Worm (Caenorhabditis elegans) whole organism, L4 larva: ENCODE measurements around the gene dpy-10.

Experiments used
- F10B5.3 ChIP-seq: sonication (generic microtip); optimal IDR thresholded peaks from 2 replicates; lab custom pipeline; 2016; ENCODE audit warnings: mild to moderate bottlenecking, missing genetic modification characterization, missing compliant biosample characterization
- F44E2.7 ChIP-seq: fragments of 200-800 bp; sonication (Bioruptor generic); IDR thresholded peaks from 2 replicates; pipeline ENCODE4 v2.1.2; 2022; ENCODE audit warnings: missing genetic modification characterization, missing compliant biosample characterization
- Y48G9A.11 ChIP-seq: fragments of 200-800 bp; sonication (Bioruptor generic); IDR thresholded peaks from 2 replicates; pipeline ENCODE4 v1.3.6; 2022; ENCODE audit warnings: missing genetic modification reagents, missing genetic modification characterization, missing compliant biosample characterization
- aha-1 ChIP-seq: fragments of 150-350 bp; peaks from one replicate; lab custom pipeline; 2014; ENCODE audit warnings: missing biosample characterization, missing genetic modification characterization
- ama-1 ChIP-seq: fragments of 150-350 bp; optimal IDR thresholded peaks from 2 replicates; lab custom pipeline; 2014; ENCODE audit warnings: inconsistent platforms, mixed read lengths
- ceh-20 ChIP-seq: fragments of 200-800 bp; sonication (Bioruptor generic); IDR thresholded peaks from 2 replicates; pipeline ENCODE4 v1.3.6; 2022; ENCODE audit warnings: missing genetic modification reagents, missing genetic modification characterization, missing compliant biosample characterization
- ceh-28 ChIP-seq: fragments of 150-350 bp; optimal IDR thresholded peaks from 2 replicates; lab custom pipeline; 2014; ENCODE audit warnings: missing biosample characterization, missing genetic modification reagents, missing genetic modification characterization
- ceh-32 ChIP-seq: sonication (generic microtip); optimal IDR thresholded peaks from 2 replicates; lab custom pipeline; 2016; ENCODE audit warnings: mild to moderate bottlenecking, missing genetic modification characterization, missing compliant biosample characterization; ENCODE audit not compliant: poor library complexity
- ctbp-1 ChIP-seq: fragments of 200-800 bp; sonication (Bioruptor generic); IDR thresholded peaks from 2 replicates; pipeline ENCODE4 v1.3.6; 2022; ENCODE audit warnings: missing genetic modification reagents, missing genetic modification characterization, missing compliant biosample characterization
- daf-8 ChIP-seq: fragments of 200-800 bp; sonication (Bioruptor generic); IDR thresholded peaks from 2 replicates; pipeline ENCODE4 v1.3.6; 2022; ENCODE audit warnings: missing genetic modification characterization, missing compliant biosample characterization
- dmd-6 ChIP-seq: fragments of 200-800 bp; sonication (Bioruptor generic); IDR thresholded peaks from 2 replicates; pipeline ENCODE4 v1.3.6; 2022; ENCODE audit warnings: missing genetic modification reagents, missing genetic modification characterization, missing compliant biosample characterization
- dpl-1 ChIP-seq: fragments of 150-350 bp; optimal IDR thresholded peaks from 2 replicates; lab custom pipeline; 2014; ENCODE audit warnings: missing biosample characterization, missing genetic modification reagents, missing genetic modification characterization
- duxl-1 ChIP-seq: sonication (generic microtip); optimal IDR thresholded peaks from 2 replicates; lab custom pipeline; 2016; ENCODE audit warnings: mild to moderate bottlenecking, missing genetic modification characterization, moderate library complexity, missing compliant biosample characterization; ENCODE audit not compliant: poor library complexity
- dve-1 ChIP-seq: sonication (generic microtip); optimal IDR thresholded peaks from 2 replicates; lab custom pipeline; 2017; ENCODE audit warnings: antibody characterized with exemption, mild to moderate bottlenecking, missing genetic modification characterization, missing compliant biosample characterization; ENCODE audit not compliant: insufficient read depth
- fkh-10 ChIP-seq: fragments of 150-350 bp; optimal IDR thresholded peaks from 2 replicates; lab custom pipeline; 2014; ENCODE audit warnings: missing biosample characterization, missing genetic modification reagents, missing genetic modification characterization
- hif-1 ChIP-seq, 2 experiments: sonication (generic microtip); optimal IDR thresholded peaks; 2 replicates each; lab custom pipeline; 2016 to 2017; ENCODE audit warnings: missing compliant biosample characterization in 2 of 2, missing genetic modification characterization in 2 of 2, missing genetic modification reagents in 2 of 2, missing genotype in 2 of 2, mild to moderate bottlenecking in 1 of 2
- hlh-11 ChIP-seq: fragments of 200-800 bp; sonication (Bioruptor generic); optimal IDR thresholded peaks from 2 replicates; lab custom pipeline; 2018; ENCODE audit warnings: mild to moderate bottlenecking, missing genetic modification characterization, missing compliant biosample characterization
- lin-1 ChIP-seq: fragments of 200-800 bp; sonication (Bioruptor generic); IDR thresholded peaks from 2 replicates; pipeline ENCODE4 v1.3.6; 2022; ENCODE audit warnings: missing genetic modification reagents, missing genetic modification characterization, missing compliant biosample characterization
- lin-39 ChIP-seq: fragments of 150-350 bp; optimal IDR thresholded peaks from 2 replicates; lab custom pipeline; 2014; ENCODE audit warnings: missing biosample characterization, missing genetic modification reagents, missing genetic modification characterization
- lsy-2 ChIP-seq, 2 experiments: fragments of 150-350 bp in 1 of 2; sonication (generic microtip) in 1 of 2; optimal IDR thresholded peaks; 2 replicates each; lab custom pipeline; 2014 to 2017; ENCODE audit warnings: missing biosample characterization in 2 of 2, missing genetic modification characterization in 2 of 2
- mdl-1 ChIP-seq, 2 experiments: fragments of 150-350 bp in 1 of 2; sonication (generic microtip) in 1 of 2; optimal IDR thresholded peaks; 2 replicates each; lab custom pipeline; 2014 to 2017; ENCODE audit warnings: missing biosample characterization in 2 of 2, missing genetic modification characterization in 2 of 2
- mxl-2 ChIP-seq: fragments of 200-800 bp; sonication (Bioruptor generic); conservative IDR thresholded peaks from 2 replicates; pipeline ENCODE4 v1.3.6; 2022; ENCODE audit warnings: missing genetic modification reagents, missing genetic modification characterization, missing compliant biosample characterization
- nhr-11 ChIP-seq: fragments of 150-350 bp; optimal IDR thresholded peaks from 2 replicates; lab custom pipeline; 2014; ENCODE audit warnings: missing biosample characterization, missing genetic modification characterization
- nhr-111 ChIP-seq: fragments of 200-800 bp; sonication (Bioruptor generic); optimal IDR thresholded peaks from 2 replicates; lab custom pipeline; 2018; ENCODE audit warnings: mild to moderate bottlenecking, missing genetic modification characterization, missing compliant biosample characterization
- nhr-25 ChIP-seq: sonication (generic microtip); optimal IDR thresholded peaks from 2 replicates; lab custom pipeline; 2017; ENCODE audit warnings: missing genetic modification characterization, mild to moderate bottlenecking, missing compliant biosample characterization, antibody characterized with exemption, moderate library complexity, borderline replicate concordance; ENCODE audit not compliant: insufficient read depth
- nhr-28 ChIP-seq: fragments of 150-350 bp; optimal IDR thresholded peaks from 2 replicates; lab custom pipeline; 2014; ENCODE audit warnings: missing biosample characterization, missing genetic modification characterization
- nhr-77 ChIP-seq: fragments of 150-350 bp; optimal IDR thresholded peaks from 2 replicates; lab custom pipeline; 2014; ENCODE audit warnings: missing biosample characterization, missing genetic modification characterization
- pqm-1 ChIP-seq: sonication (generic microtip); optimal IDR thresholded peaks from 2 replicates; lab custom pipeline; 2017; ENCODE audit warnings: missing biosample characterization, missing genetic modification characterization
- saeg-2 ChIP-seq: fragments of 200-800 bp; sonication (Bioruptor generic); IDR thresholded peaks from 2 replicates; pipeline ENCODE4 v1.3.6; 2022; ENCODE audit warnings: missing genetic modification reagents, missing genetic modification characterization, missing compliant biosample characterization
- spr-1 ChIP-seq: sonication (generic microtip); optimal IDR thresholded peaks from 2 replicates; lab custom pipeline; 2016; ENCODE audit warnings: mild to moderate bottlenecking, missing genetic modification characterization, missing compliant biosample characterization
- spr-3 ChIP-seq: fragments of 200-800 bp; sonication (Bioruptor generic); optimal IDR thresholded peaks from 2 replicates; lab custom pipeline; 2018; ENCODE audit warnings: mild to moderate bottlenecking, missing genetic modification characterization, missing compliant biosample characterization
- unc-130 ChIP-seq: sonication (generic microtip); optimal IDR thresholded peaks from 2 replicates; lab custom pipeline; 2016; ENCODE audit warnings: missing genetic modification reagents, missing genetic modification characterization, missing compliant biosample characterization
- unc-62 ChIP-seq, 3 experiments: fragments of 150-350 bp in 1 of 3; sonication (generic microtip); optimal IDR thresholded peaks in 2 of 3; peaks in 1 of 3; 1 replicate in 1 of 3; 2 replicates in 2 of 3; lab custom pipeline; 2014 to 2017; ENCODE audit warnings: missing biosample characterization in 3 of 3, missing genetic modification characterization in 3 of 3, missing genetic modification reagents in 3 of 3, missing genotype in 1 of 3
- vab-7 ChIP-seq: fragments of 200-800 bp; sonication (Bioruptor generic); IDR thresholded peaks from 2 replicates; pipeline ENCODE4 v1.3.6; 2022; ENCODE audit warnings: missing genetic modification reagents, missing genetic modification characterization, missing compliant biosample characterization
- ztf-11 ChIP-seq: fragments of 150-350 bp; optimal IDR thresholded peaks from 2 replicates; lab custom pipeline; 2014; ENCODE audit warnings: missing biosample characterization, missing genetic modification characterization

Gene dpy-10

ce11 chrII:6683663-6684285 is 28.3 kb downstream of the dpy-10 start, which contains the start of gene gyf-1 (continued):
- TF ChIP-seq dpl-1 (GFP tag; lab: Kevin White, UChicago): peak; percentile 24
- peak; percentile 19 for TF ChIP-seq ama-1 (lab: Kevin White, UChicago)
- no peak for TF ChIP-seq ceh-20 (GFP tag; lab: Robert Waterston, UW)
- peak in 1 of 2 experiments; percentile 63 for TF ChIP-seq hif-1 (tag; optimal IDR thresholded peaks at IDR 0.05; lab: Kevin White, UChicago)
- TF ChIP-seq spr-3 (GFP tag; lab: Kevin White, UChicago): no peak
- TF ChIP-seq Y48G9A.11 (GFP tag; lab: Robert Waterston, UW): no peak
- no peak for TF ChIP-seq dve-1 (tag; lab: Kevin White, UChicago)
- TF ChIP-seq ztf-11 (tag; lab: Kevin White, UChicago): no peak
- peak in 1 of 2 experiments; percentile 33 for TF ChIP-seq unc-62 (GFP tag; optimal IDR thresholded peaks at IDR 0.05 in 1 of 2; lab: Kevin White, UChicago)
- TF ChIP-seq unc-62 (tag; optimal IDR thresholded peaks at IDR 0.05; lab: Kevin White, UChicago): no peak
- TF ChIP-seq daf-8 (GFP tag; lab: Robert Waterston, UW): no peak
- no peak for TF ChIP-seq F10B5.3
- TF ChIP-seq nhr-11: peak; percentile 39
- no peak for TF ChIP-seq duxl-1 (tag; lab: Kevin White, UChicago)
- no peak for TF ChIP-seq saeg-2
- peak; percentile 34; the same call in 1 of the 2 replicates for TF ChIP-seq vab-7 (GFP tag; lab: Robert Waterston, UW)
- peak in 1 of 2 experiments; percentile 7 for TF ChIP-seq mdl-1 (tag; optimal IDR thresholded peaks at IDR 0.05; lab: Kevin White, UChicago)
- no peak for TF ChIP-seq mxl-2 (GFP tag; lab: Robert Waterston, UW)
- TF ChIP-seq lin-39 (tag; lab: Kevin White, UChicago): no peak
- peak in 1 of 2 experiments; percentile 44 for TF ChIP-seq lsy-2 (tag; optimal IDR thresholded peaks at IDR 0.05; lab: Kevin White, UChicago)
- TF ChIP-seq F44E2.7 (GFP tag; lab: Robert Waterston, UW): no peak
- TF ChIP-seq ctbp-1 (GFP tag; lab: Robert Waterston, UW): 0 out of 2 replicates have a peak, but pooled peaks have one; percentile 34
- no peak for TF ChIP-seq ceh-32 (tag; lab: Kevin White, UChicago)
- no peak for TF ChIP-seq lin-1 (GFP tag; lab: Robert Waterston, UW)
- TF ChIP-seq spr-1 (tag; lab: Kevin White, UChicago): no peak
- TF ChIP-seq aha-1 (tag; lab: Kevin White, UChicago): peak; percentile 65
- no peak for TF ChIP-seq ceh-28 (tag; lab: Kevin White, UChicago)

- TF ChIP-seq unc-62 (GFP tag; optimal IDR thresholded peaks at IDR 0.05 in 1 of 2; lab: Kevin White, UChicago) (peak in 1 of 2 experiments; percentile 24), unc-62 (tag; optimal IDR thresholded peaks at IDR 0.05; lab: Kevin White, UChicago) (no peak), nhr-25 (no peak), mdl-1 (tag; optimal IDR thresholded peaks at IDR 0.05; lab: Kevin White, UChicago) (no peak), aha-1 (tag; lab: Kevin White, UChicago) (no peak), nhr-111 (GFP tag; lab: Kevin White, UChicago) (no peak), lin-1 (GFP tag; lab: Robert Waterston, UW) (no peak), hlh-11 (tag; lab: Kevin White, UChicago) (no peak), unc-130 (GFP tag; lab: Kevin White, UChicago) (peak; percentile 41), fkh-10 (GFP tag; lab: Kevin White, UChicago) (no peak)
- TF ChIP-seq, all 104 proteins: peak for 2
Observed at ce11 chrII:6682918-6683317, 29.1 kb downstream of the dpy-10 start.

DNA sequence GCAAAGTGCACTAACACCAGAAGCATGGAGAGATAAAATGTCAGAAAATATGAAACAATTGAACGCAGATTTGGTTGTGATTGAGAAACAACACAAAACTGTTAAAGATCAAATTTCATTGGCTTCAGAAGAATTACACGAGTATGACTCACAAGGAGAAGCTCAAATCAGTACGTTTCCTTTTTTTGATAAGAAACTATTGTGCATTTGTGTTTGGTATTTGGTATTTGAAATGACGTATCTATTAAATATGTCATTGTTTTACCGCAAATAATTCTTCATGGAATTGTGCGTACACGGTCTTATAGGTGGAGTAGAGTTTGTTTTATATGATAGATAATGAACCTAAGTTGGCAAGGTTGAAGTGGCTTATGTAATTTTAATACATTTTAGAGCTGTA is 30.5 kb downstream of the dpy-10 start:
- TF ChIP-seq pqm-1 (tag; lab: Kevin White, UChicago) (peak; percentile 72), hlh-11 (tag; lab: Kevin White, UChicago) (no peak), dmd-6 (GFP tag; lab: Robert Waterston, UW) (peak; percentile 58; the same call in 1 of the 2 replicates), nhr-28 (tag; lab: Kevin White, UChicago) (peak; percentile 50), nhr-77 (tag; lab: Kevin White, UChicago) (peak; percentile 18)
- TF ChIP-seq, all 104 proteins: peak for 4
